Worm (Caenorhabditis elegans): ENCODE data around the gene ZK673.2.

DNA sequence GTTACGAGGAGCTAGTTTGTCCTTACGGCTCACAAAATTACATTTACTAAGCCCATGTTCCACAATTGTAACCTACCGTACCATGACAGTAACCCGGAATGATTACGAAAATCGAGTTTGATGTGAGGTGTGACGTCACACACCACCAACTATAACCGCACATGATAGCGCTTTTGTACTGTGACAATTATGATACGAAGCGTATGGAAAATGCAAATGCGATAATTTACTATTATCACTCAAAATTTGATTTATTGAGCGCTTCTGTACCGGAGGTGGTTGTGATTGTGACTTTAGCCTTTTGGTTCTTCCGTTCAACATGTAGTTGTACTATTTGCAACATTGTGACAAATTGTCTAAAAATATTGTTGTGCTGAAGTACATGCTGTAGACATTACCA, 37.6 kb downstream of the ZK673.2 start:
- no peak for TF ChIP-seq nhr-76 (tag; optimal IDR thresholded peaks at IDR 0.05)
- no peak for TF ChIP-seq nhr-90 (tag; optimal IDR thresholded peaks at IDR 0.05; ENCODE audit: poor library complexity)
- TF ChIP-seq pqm-1 (tag; optimal IDR thresholded peaks at IDR 0.05): no peak
- TF ChIP-seq ztf-4 (tag; optimal IDR thresholded peaks at IDR 0.05): no peak
- no peak for TF ChIP-seq jun-1 (tag; optimal IDR thresholded peaks at IDR 0.05)
